Worm (Caenorhabditis elegans) whole organism, L4 larva: ENCODE results near the gene top-3.

Experiments used
- ZK337.2 ChIP-seq: fragments of 200-800 bp; sonication (Bioruptor generic); IDR thresholded peaks from 2 replicates; pipeline ENCODE4 v1.3.6; 2022; ENCODE audit warnings: missing genetic modification reagents, missing genetic modification characterization, missing compliant biosample characterization
- ama-1 ChIP-seq: fragments of 150-350 bp; optimal IDR thresholded peaks from 2 replicates; lab custom pipeline; 2014; ENCODE audit warnings: inconsistent platforms, mixed read lengths
- ceh-28 ChIP-seq: fragments of 150-350 bp; optimal IDR thresholded peaks from 2 replicates; lab custom pipeline; 2014; ENCODE audit warnings: missing biosample characterization, missing genetic modification reagents, missing genetic modification characterization
- lin-13 ChIP-seq: fragments of 150-350 bp; optimal IDR thresholded peaks from 2 replicates; lab custom pipeline; 2014; ENCODE audit warnings: missing biosample characterization, missing genetic modification reagents, missing genetic modification characterization
- lin-15B ChIP-seq: fragments of 150-350 bp; sonication (generic microtip); optimal IDR thresholded peaks from 3 replicates; lab custom pipeline; 2014; ENCODE audit warnings: missing biosample characterization, missing genetic modification characterization
- lin-29 ChIP-seq: fragments of 200-800 bp; sonication (Bioruptor generic); IDR thresholded peaks from 2 replicates; pipeline ENCODE4 v1.3.6; 2022; ENCODE audit warnings: missing genetic modification reagents, missing genetic modification characterization, missing compliant biosample characterization
- mep-1 ChIP-seq: fragments of 150-350 bp; sonication (generic microtip); optimal IDR thresholded peaks from 3 replicates; lab custom pipeline; 2014; ENCODE audit warnings: missing biosample characterization, missing genetic modification characterization
- nhr-111 ChIP-seq: fragments of 200-800 bp; sonication (Bioruptor generic); optimal IDR thresholded peaks from 2 replicates; lab custom pipeline; 2018; ENCODE audit warnings: mild to moderate bottlenecking, missing genetic modification characterization, missing compliant biosample characterization
- skn-1 ChIP-seq: fragments of 150-350 bp; optimal IDR thresholded peaks from 2 replicates; lab custom pipeline; 2014; ENCODE audit warnings: missing biosample characterization, missing genetic modification characterization

DNA sequence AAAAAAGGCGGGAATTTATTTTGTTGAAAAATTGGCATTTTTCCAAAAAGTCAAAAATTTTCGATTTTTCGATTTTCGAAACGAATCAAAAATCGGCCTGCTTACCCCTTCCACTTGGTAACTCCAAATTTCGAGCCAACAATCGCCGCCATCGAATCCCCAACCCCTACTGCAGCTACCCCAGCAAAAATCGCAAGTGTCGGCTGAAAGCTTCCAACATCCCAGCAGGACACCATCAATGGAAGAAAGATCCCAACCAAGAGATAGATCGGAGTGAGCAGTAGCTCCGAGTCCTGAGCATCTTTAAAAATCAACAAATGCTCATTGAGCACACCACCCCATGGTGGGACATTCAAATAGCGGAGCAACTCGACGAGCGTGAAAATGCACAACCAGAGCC is 29.1 kb downstream of the top-3 start:
- TF ChIP-seq lin-29 (no peak), ZK337.2 (GFP tag; lab: Robert Waterston, UW) (no peak), lin-13 (no peak), ceh-28 (tag; lab: Kevin White, UChicago) (no peak), nhr-111 (GFP tag; lab: Kevin White, UChicago) (no peak), lin-15B (tag; lab: Kevin White, UChicago) (no peak), mep-1 (tag; lab: Kevin White, UChicago) (no peak), skn-1 (tag; lab: Kevin White, UChicago) (no peak), ama-1 (no peak)
